Worm (Caenorhabditis elegans): ENCODE results near the gene H38K22.9.

ce11 chrIII:4317065-4317752, 6.8 kb upstream of the H38K22.9 start, which contains the start of gene tag-131:
- TF ChIP-seq unc-39 (tag; optimal IDR thresholded peaks at IDR 0.05) (no peak), cnd-1 (tag; optimal IDR thresholded peaks at IDR 0.05) (no peak), snpc-4 (tag; optimal IDR thresholded peaks at IDR 0.05) (no peak), ces-1 (GFP tag; optimal IDR thresholded peaks at IDR 0.05) (no peak), ztf-11 (tag; optimal IDR thresholded peaks at IDR 0.05) (no peak), elt-3 (tag; optimal IDR thresholded peaks at IDR 0.05) (peak; percentile 4), lin-32 (GFP tag; optimal IDR thresholded peaks at IDR 0.05) (no peak), unc-62 (GFP tag; optimal IDR thresholded peaks at IDR 0.05) (peak; percentile 64), blmp-1 (tag; optimal IDR thresholded peaks at IDR 0.05) (peak; percentile 15), ceh-83 (GFP tag; optimal IDR thresholded peaks at IDR 0.05) (no peak), pha-4 (tag; optimal IDR thresholded peaks at IDR 0.05) (no peak), bed-3 (GFP tag; optimal IDR thresholded peaks at IDR 0.05) (no peak)
